Worm (Caenorhabditis elegans) whole organism, young adult: ENCODE results near the gene immt-1.

Experiments
- B0019.2 ChIP-seq: fragments of 200-800 bp; sonication (Bioruptor generic); conservative IDR thresholded peaks from 2 replicates; pipeline ENCODE4 v1.3.6; 2022; ENCODE audit warnings: missing genetic modification reagents, missing genetic modification characterization, missing compliant biosample characterization
- B0035.1 ChIP-seq: sonication (generic microtip); optimal IDR thresholded peaks from 2 replicates; lab custom pipeline; 2016; ENCODE audit warnings: missing genetic modification characterization, mild to moderate bottlenecking, missing compliant biosample characterization, missing genotype, missing genetic modification reagents

- TF ChIP-seq B0035.1, result no peak
- TF ChIP-seq B0019.2 (GFP tag; lab: Robert Waterston, UW), result no peak
Measured at ce11 chrX:2700649-2701048, 13.7 kb upstream of the immt-1 start.
